Worm (Caenorhabditis elegans): ENCODE data around the gene mdt-8.
A peak's percentile ranks its signal among the peaks of the same experiment; 100 is the strongest.

Gene mdt-8

DNA sequence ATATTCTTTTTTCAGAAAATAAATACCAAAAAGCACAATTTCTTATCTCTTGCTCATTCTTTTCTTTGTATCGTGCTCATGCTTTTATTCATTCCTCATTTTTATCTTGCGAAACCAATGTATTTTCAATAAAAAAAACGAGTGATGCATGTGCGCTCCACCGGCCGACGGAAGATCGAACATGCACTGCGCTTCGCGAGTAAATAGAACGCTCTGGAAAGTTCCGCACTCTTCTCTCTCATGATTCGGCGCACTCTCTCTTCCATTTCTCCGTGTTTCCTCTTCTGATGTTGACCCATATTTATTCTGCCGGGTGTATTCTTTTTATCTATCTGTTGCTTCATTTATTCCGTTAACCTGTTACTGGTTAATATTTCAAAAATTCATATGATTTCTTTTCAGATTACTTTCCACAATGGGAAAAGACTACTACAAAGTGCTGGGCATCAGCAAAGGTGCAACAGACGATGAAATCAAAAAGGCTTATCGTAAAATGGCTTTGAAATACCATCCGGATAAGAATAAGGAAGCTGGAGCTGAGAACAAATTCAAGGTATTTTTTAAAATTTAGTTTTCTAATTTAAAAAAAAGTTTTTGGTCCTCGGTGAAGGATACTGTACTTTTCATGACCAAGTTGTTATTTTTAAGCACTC is 11.8 kb upstream of the mdt-8 start, which contains the start of gene dnj-13 (continued):
- TF ChIP-seq mxl-2 (GFP tag; conservative IDR thresholded peaks at IDR 0.05) (peak; percentile 55; the same call in 1 of the 2 replicates), lin-15B (tag; optimal IDR thresholded peaks at IDR 0.05) (no peak), nhr-77 (tag; optimal IDR thresholded peaks at IDR 0.05) (peak; percentile 90), spr-1 (tag; optimal IDR thresholded peaks at IDR 0.05) (peak; percentile 95), mes-2 (tag; optimal IDR thresholded peaks at IDR 0.05; ENCODE audit: poor library complexity, severe bottlenecking) (peak; percentile 94), T26A8.4 (GFP tag; IDR thresholded peaks at IDR 0.05) (peak; percentile 97), madf-9 (GFP tag; conservative IDR thresholded peaks at IDR 0.05) (peak; percentile 94), madf-5 (GFP tag; IDR thresholded peaks at IDR 0.05) (peak; percentile 87 to 91; a peak in 3 of 4 replicates), nhr-11 (tag; optimal IDR thresholded peaks at IDR 0.05) (peak; percentile 96), ceh-32 (tag; optimal IDR thresholded peaks at IDR 0.05; ENCODE audit: poor library complexity) (peak; percentile 28), nhr-25 (tag; optimal IDR thresholded peaks at IDR 0.05; ENCODE audit: borderline replicate concordance, insufficient read depth) (peak; percentile 68), saeg-2 (GFP tag; IDR thresholded peaks at IDR 0.05) (peak; percentile 93), hmg-1.1 (GFP tag; IDR thresholded peaks at IDR 0.05) (peak; percentile 97), lin-13 (GFP tag; optimal IDR thresholded peaks at IDR 0.05) (peak; percentile 91), fos-1 (tag; optimal IDR thresholded peaks at IDR 0.05) (no peak), attf-4 (tag; optimal IDR thresholded peaks at IDR 0.05) (no peak), lsy-2 (tag; optimal IDR thresholded peaks at IDR 0.05) (peak; percentile 88 to 94), F44E2.7 (GFP tag; IDR thresholded peaks at IDR 0.05) (no peak), duxl-1 (tag; optimal IDR thresholded peaks at IDR 0.05; ENCODE audit: poor library complexity) (peak; percentile 95), hlh-11 (tag; optimal IDR thresholded peaks at IDR 0.05) (peak; percentile 96), ZK546.5 (tag; optimal IDR thresholded peaks at IDR 0.05) (no peak), ceh-44 (GFP tag; IDR thresholded peaks at IDR 0.05) (peak; percentile 92), egl-27 (tag; optimal IDR thresholded peaks at IDR 0.05) (no peak), zfp-3 (GFP tag; conservative IDR thresholded peaks at IDR 0.05) (peak; percentile 98), nhr-76 (tag; optimal IDR thresholded peaks at IDR 0.05) (no peak), lin-1 (GFP tag; IDR thresholded peaks at IDR 0.05) (peak; percentile 98), zip-2 (tag; optimal IDR thresholded peaks at IDR 0.05) (peak; percentile 79), ZK337.2 (GFP tag; IDR thresholded peaks at IDR 0.05) (no peak), zag-1 (tag; optimal IDR thresholded peaks at IDR 0.05) (no peak), lin-39 (tag; optimal IDR thresholded peaks at IDR 0.05) (no peak), gei-8 (GFP tag; optimal IDR thresholded peaks at IDR 0.05) (peak; percentile 94), snpc-1.2 (GFP tag; IDR thresholded peaks at IDR 0.05) (peak; percentile 87), unc-130 (GFP tag; optimal IDR thresholded peaks at IDR 0.05) (peak; percentile 61), zfp-2 (tag; optimal IDR thresholded peaks at IDR 0.05) (peak; percentile 73), nhr-10 (tag; optimal IDR thresholded peaks at IDR 0.05) (peak; percentile 63), daf-8 (GFP tag; IDR thresholded peaks at IDR 0.05) (no peak), rbr-2 (tag; optimal IDR thresholded peaks at IDR 0.05) (peak; percentile 96), pqm-1 (tag; optimal IDR thresholded peaks at IDR 0.05) (no peak), F37D6.2 (tag; optimal IDR thresholded peaks at IDR 0.05) (peak; percentile 91), aly-2 (tag; optimal IDR thresholded peaks at IDR 0.05) (no peak), dmd-6 (GFP tag; IDR thresholded peaks at IDR 0.05) (peak; percentile 95), Y75B8A.6 (GFP tag; IDR thresholded peaks at IDR 0.05) (peak; percentile 90; the same call in 1 of the 2 replicates), php-3 (GFP tag; IDR thresholded peaks at IDR 0.05) (peak; percentile 96), nhr-102 (tag; optimal IDR thresholded peaks at IDR 0.05) (peak; percentile 93), mdt-29 (GFP tag; IDR thresholded peaks at IDR 0.05) (peak; percentile 100), daf-12 (tag; optimal IDR thresholded peaks at IDR 0.05) (no peak), aha-1 (tag) (peak; percentile 88), ama-1 (optimal IDR thresholded peaks at IDR 0.05) (peak; percentile 71), ceh-62 (tag; optimal IDR thresholded peaks at IDR 0.05) (no peak), lim-7 (GFP tag; IDR thresholded peaks at IDR 0.05) (peak; percentile 66), tra-1 (GFP tag; IDR thresholded peaks at IDR 0.05) (peak; percentile 96)
